Worm (Caenorhabditis elegans): ENCODE data around the gene F41G3.18.

Gene F41G3.18

ce11 chrII:6742614-6743013, 25.5 kb upstream of the F41G3.18 start, which contains the start of gene F41G3.6:
Gene F41G3.6 (plus strand): TSS chrII:6742914.
- no peak for TF ChIP-seq ceh-82 (tag; optimal IDR thresholded peaks at IDR 0.05)
- TF ChIP-seq nhr-77 (tag; optimal IDR thresholded peaks at IDR 0.05) = no peak
- TF ChIP-seq ama-1 (optimal IDR thresholded peaks at IDR 0.05) = no peak
- no peak for TF ChIP-seq nhr-11 (tag; optimal IDR thresholded peaks at IDR 0.05)
- no peak for TF ChIP-seq zag-1 (tag; optimal IDR thresholded peaks at IDR 0.05)
- no peak for TF ChIP-seq pha-4 (tag; optimal IDR thresholded peaks at IDR 0.05)
- TF ChIP-seq ztf-4 (tag; optimal IDR thresholded peaks at IDR 0.05) = no peak
- no peak for TF ChIP-seq elt-2 (tag; optimal IDR thresholded peaks at IDR 0.05)

ce11 chrII:6744648-6745047, 23.5 kb upstream of the F41G3.18 start, which contains the start of gene ins-15:
Gene ins-15 (minus strand): TSS chrII:6744748.
- TF ChIP-seq mml-1 (tag; optimal IDR thresholded peaks at IDR 0.05) (no peak), ceh-16 (tag; optimal IDR thresholded peaks at IDR 0.05) (no peak), nhr-25 (tag; optimal IDR thresholded peaks at IDR 0.05) (no peak)

- TF ChIP-seq egl-27 (tag; optimal IDR thresholded peaks at IDR 0.05) (no peak), nhr-28 (tag; optimal IDR thresholded peaks at IDR 0.05) (no peak), nhr-76 (tag; optimal IDR thresholded peaks at IDR 0.05) (no peak), nhr-43 (tag; optimal IDR thresholded peaks at IDR 0.05; ENCODE audit: poor library complexity, severe bottlenecking) (no peak), ama-1 (optimal IDR thresholded peaks at IDR 0.05) (no peak), nhr-67 (tag; optimal IDR thresholded peaks at IDR 0.05) (no peak), nhr-77 (tag; optimal IDR thresholded peaks at IDR 0.05) (no peak), elt-3 (tag; optimal IDR thresholded peaks at IDR 0.05) (no peak), tbx-2 (tag; optimal IDR thresholded peaks at IDR 0.05) (no peak), skn-1 (tag; optimal IDR thresholded peaks at IDR 0.05) (no peak), egl-5 (tag; optimal IDR thresholded peaks at IDR 0.05) (no peak), daf-12 (tag; optimal IDR thresholded peaks at IDR 0.05) (no peak), nhr-12 (tag; optimal IDR thresholded peaks at IDR 0.05) (no peak)
These were observed 22.3 kb upstream of the F41G3.18 start, which contains the start of gene ins-14 for ce11 chrII:6745783-6746182. Gene ins-14 (minus strand): TSS chrII:6745814.

- TF ChIP-seq nhr-25 (tag; optimal IDR thresholded peaks at IDR 0.05) = no peak
- TF ChIP-seq nhr-76 (tag; optimal IDR thresholded peaks at IDR 0.05) = no peak
- no peak for TF ChIP-seq skn-1 (tag; optimal IDR thresholded peaks at IDR 0.05)
- TF ChIP-seq R02D3.7 (tag; optimal IDR thresholded peaks at IDR 0.05) = no peak
- TF ChIP-seq ceh-16 (tag; optimal IDR thresholded peaks at IDR 0.05) = no peak
- TF ChIP-seq elt-3 (tag; optimal IDR thresholded peaks at IDR 0.05) = no peak
- no peak for TF ChIP-seq egl-27 (tag; optimal IDR thresholded peaks at IDR 0.05)
- no peak for TF ChIP-seq nhr-43 (tag; optimal IDR thresholded peaks at IDR 0.05; ENCODE audit: poor library complexity, severe bottlenecking)
- TF ChIP-seq fkh-10 (GFP tag; optimal IDR thresholded peaks at IDR 0.05) = no peak
- TF ChIP-seq nhr-12 (tag; optimal IDR thresholded peaks at IDR 0.05) = no peak
- no peak for TF ChIP-seq ztf-11 (tag; optimal IDR thresholded peaks at IDR 0.05)
- TF ChIP-seq pha-4 (tag; optimal IDR thresholded peaks at IDR 0.05) = no peak
These were observed 21.7 kb upstream of the F41G3.18 start, which contains the start of gene F41G3.5 for ce11 chrII:6746404-6746803. Gene F41G3.5 (plus strand): TSS chrII:6746704.

- TF ChIP-seq ztf-11 (tag; optimal IDR thresholded peaks at IDR 0.05) (no peak), ZK546.5 (tag; optimal IDR thresholded peaks at IDR 0.05) (no peak), nhr-76 (tag; optimal IDR thresholded peaks at IDR 0.05) (no peak), egl-27 (tag; optimal IDR thresholded peaks at IDR 0.05) (no peak), fos-1 (tag; optimal IDR thresholded peaks at IDR 0.05) (no peak), unc-62 (GFP tag; optimal IDR thresholded peaks at IDR 0.05) (no peak), elt-2 (tag; optimal IDR thresholded peaks at IDR 0.05) (no peak)
These were observed 18.7 kb upstream of the F41G3.18 start, which contains the start of gene F41G3.10 for ce11 chrII:6749422-6749821. Gene F41G3.10 (minus strand): TSS chrII:6749522.

ce11 chrII:6750929-6751328, 17.2 kb upstream of the F41G3.18 start, which contains the start of gene F41G3.20:
Gene F41G3.20 (minus strand): TSS chrII:6751029.
- TF ChIP-seq tbx-2 (tag; optimal IDR thresholded peaks at IDR 0.05) (no peak), ceh-16 (tag; optimal IDR thresholded peaks at IDR 0.05) (no peak), nhr-76 (tag; optimal IDR thresholded peaks at IDR 0.05) (no peak), nhr-237 (tag; optimal IDR thresholded peaks at IDR 0.05) (no peak), nhr-28 (tag; optimal IDR thresholded peaks at IDR 0.05) (no peak), egl-5 (tag; optimal IDR thresholded peaks at IDR 0.05) (no peak), ceh-9 (tag; optimal IDR thresholded peaks at IDR 0.05) (no peak), hmg-11 (tag; optimal IDR thresholded peaks at IDR 0.05) (no peak), ceh-28 (tag; optimal IDR thresholded peaks at IDR 0.05) (no peak), mdl-1 (tag; optimal IDR thresholded peaks at IDR 0.05) (no peak), zag-1 (tag; optimal IDR thresholded peaks at IDR 0.05) (no peak), eor-1 (tag; optimal IDR thresholded peaks at IDR 0.05) (no peak)
